Worm (Caenorhabditis elegans) whole organism, early embryonic: ENCODE results near the gene K01D12.1.

Experiments
- B0310.2 ChIP-seq: sonication (generic microtip); optimal IDR thresholded peaks from 2 replicates; lab custom pipeline; 2016; ENCODE audit warnings: mild to moderate bottlenecking, missing genetic modification characterization, missing compliant biosample characterization
- F13C5.2 ChIP-seq: sonication (generic microtip); optimal IDR thresholded peaks from 2 replicates; lab custom pipeline; 2017; ENCODE audit warnings: mild to moderate bottlenecking, missing genetic modification characterization, inconsistent platforms, missing compliant biosample characterization
- ama-1 ChIP-seq: fragments of 150-350 bp; optimal IDR thresholded peaks from 2 replicates; lab custom pipeline; 2014
- hmbx-1 ChIP-seq: sonication (generic microtip); optimal IDR thresholded peaks from 2 replicates; lab custom pipeline; 2016; ENCODE audit warnings: mild to moderate bottlenecking, missing genetic modification characterization, missing compliant biosample characterization
- hmg-4 ChIP-seq: fragments of 200-800 bp; sonication (Bioruptor generic); optimal IDR thresholded peaks from 2 replicates; lab custom pipeline; 2018; ENCODE audit warnings: mild to moderate bottlenecking, missing genetic modification characterization, missing compliant biosample characterization
- hnd-1 ChIP-seq: sonication (generic microtip); optimal IDR thresholded peaks from 2 replicates; lab custom pipeline; 2016; ENCODE audit warnings: missing genetic modification characterization, missing compliant biosample characterization
- pes-1 ChIP-seq: fragments of 200-800 bp; sonication (Bioruptor generic); IDR thresholded peaks from 2 replicates; pipeline ENCODE4 v1.3.6; 2022; ENCODE audit warnings: missing genetic modification reagents, missing genetic modification characterization, missing compliant biosample characterization
- scrt-1 ChIP-seq: fragments of 200-800 bp; sonication (Bioruptor generic); IDR thresholded peaks from 2 replicates; pipeline ENCODE4 v1.3.6; 2022; ENCODE audit warnings: missing genetic modification characterization, missing compliant biosample characterization
- tbx-11 ChIP-seq: fragments of 200-800 bp; sonication (Bioruptor generic); IDR thresholded peaks from 2 replicates; pipeline ENCODE4 v1.3.6; 2022; ENCODE audit warnings: missing genetic modification characterization, missing compliant biosample characterization

DNA sequence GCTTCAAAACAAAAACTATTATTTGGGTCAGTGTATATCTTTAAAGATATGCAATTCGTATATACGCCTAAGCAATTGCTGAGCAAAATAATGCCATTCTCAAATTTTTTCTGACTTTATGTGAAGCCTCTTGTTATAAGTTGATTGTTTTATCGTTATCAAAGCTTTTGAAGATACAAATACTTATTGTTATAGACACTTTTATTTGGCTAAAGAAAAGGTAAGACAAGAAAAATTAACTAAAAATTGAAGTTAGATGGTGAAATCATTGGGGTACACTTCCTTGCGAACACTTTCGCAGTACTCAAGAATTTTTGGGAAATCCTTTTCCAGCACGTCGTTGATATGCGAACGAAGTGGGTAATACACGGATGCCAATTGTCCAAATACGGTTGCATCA, 35.0 kb downstream of the K01D12.1 start:
- TF ChIP-seq hmg-4 (GFP tag; lab: Kevin White, UChicago) (no peak), F13C5.2 (tag; lab: Kevin White, UChicago) (no peak), ama-1 (lab: Kevin White, UChicago) (no peak), hmbx-1 (tag; lab: Kevin White, UChicago) (no peak), tbx-11 (GFP tag; lab: Robert Waterston, UW) (no peak), B0310.2 (tag; lab: Kevin White, UChicago) (no peak), pes-1 (GFP tag; lab: Robert Waterston, UW) (no peak), scrt-1 (GFP tag; lab: Robert Waterston, UW) (no peak), hnd-1 (tag; lab: Kevin White, UChicago) (no peak)
